Worm (Caenorhabditis elegans): ENCODE data around the gene kxd-1.

Gene kxd-1

DNA sequence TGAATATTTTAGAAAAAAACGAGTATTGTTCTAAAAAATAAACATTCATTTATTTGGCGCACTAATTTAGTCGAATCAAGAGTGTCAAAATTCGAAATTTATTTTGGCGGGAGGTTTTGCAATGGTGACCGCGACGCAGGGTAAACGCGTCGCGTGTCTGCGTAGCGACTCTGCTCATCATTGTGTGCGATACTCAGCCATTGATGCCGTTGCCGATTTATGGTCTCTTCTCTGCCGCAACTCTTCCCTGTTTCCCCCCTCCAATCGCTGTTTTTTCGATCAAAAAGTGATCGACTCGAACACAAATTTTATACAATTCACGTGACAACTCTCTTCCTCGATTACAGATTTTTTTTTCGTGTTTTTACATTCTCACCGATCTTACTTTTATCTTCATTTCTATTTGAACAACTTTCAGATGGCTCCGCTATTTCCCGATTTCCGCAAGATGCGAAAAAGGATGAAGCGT lies 24.7 kb upstream of the kxd-1 start, which contains the start of gene F09G2.2 (continued):
- TF ChIP-seq K02D7.2 (tag; optimal IDR thresholded peaks at IDR 0.05) (no peak), pros-1 (tag; optimal IDR thresholded peaks at IDR 0.05) (peak; percentile 20), ama-1 (optimal IDR thresholded peaks at IDR 0.05) (no peak), Y22D7AL.16 (tag; optimal IDR thresholded peaks at IDR 0.05) (no peak), T23F11.4 (GFP tag; optimal IDR thresholded peaks at IDR 0.05) (no peak), npax-4 (tag; optimal IDR thresholded peaks at IDR 0.05) (no peak), fkh-6 (tag; optimal IDR thresholded peaks at IDR 0.05) (no peak)

- TF ChIP-seq sox-4 (tag; optimal IDR thresholded peaks at IDR 0.05) (no peak), unc-42 (tag; optimal IDR thresholded peaks at IDR 0.05) (no peak), sdc-2 (tag; optimal IDR thresholded peaks at IDR 0.05) (no peak), zip-5 (tag; optimal IDR thresholded peaks at IDR 0.05) (no peak)
These were observed 24.2 kb upstream of the kxd-1 start for ce11 chrV:7197036-7197435.

ce11 chrV:7198403-7198802 lies 22.9 kb upstream of the kxd-1 start:
- peak; percentile 40 for TF ChIP-seq ama-1 (optimal IDR thresholded peaks at IDR 0.05)
- no peak for TF ChIP-seq ceh-14 (tag; optimal IDR thresholded peaks at IDR 0.05)

DNA sequence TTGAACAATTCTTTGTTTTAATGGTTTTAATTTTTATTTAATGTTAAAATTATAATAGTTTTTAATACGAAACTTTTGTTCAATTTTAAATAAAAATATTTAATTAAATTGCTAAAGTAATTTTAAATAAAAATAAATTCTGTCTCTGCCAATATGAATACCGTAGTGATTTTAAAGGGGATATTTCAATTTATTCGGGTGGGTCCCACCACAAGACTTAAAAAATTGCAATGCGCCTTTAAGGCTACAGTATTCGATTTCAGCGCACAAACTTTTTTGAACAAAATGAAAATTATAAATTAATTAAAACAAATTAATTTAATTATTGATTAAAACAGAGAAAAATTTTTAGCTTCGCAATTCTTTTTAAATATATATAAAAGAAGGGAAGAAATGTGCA lies 22.2 kb upstream of the kxd-1 start:
- TF ChIP-seq ceh-34 (tag; optimal IDR thresholded peaks at IDR 0.05) (no peak), nhr-232 (tag; optimal IDR thresholded peaks at IDR 0.05) (no peak), ama-1 (optimal IDR thresholded peaks at IDR 0.05) (no peak), nfya-1 (tag; optimal IDR thresholded peaks at IDR 0.05) (no peak), ceh-6 (GFP tag; optimal IDR thresholded peaks at IDR 0.05) (no peak), sdc-2 (tag; optimal IDR thresholded peaks at IDR 0.05) (no peak), hlh-6 (tag; optimal IDR thresholded peaks at IDR 0.05) (no peak), pros-1 (tag; optimal IDR thresholded peaks at IDR 0.05) (no peak), mec-3 (tag; optimal IDR thresholded peaks at IDR 0.05; ENCODE audit: borderline replicate concordance) (no peak), unc-42 (tag; optimal IDR thresholded peaks at IDR 0.05) (no peak), K09A11.1 (tag; optimal IDR thresholded peaks at IDR 0.05; ENCODE audit: insufficient read depth) (no peak), T23F11.4 (GFP tag; optimal IDR thresholded peaks at IDR 0.05) (no peak), Y22D7AL.16 (tag; optimal IDR thresholded peaks at IDR 0.05) (no peak), odd-2 (tag; optimal IDR thresholded peaks at IDR 0.05) (no peak)

DNA sequence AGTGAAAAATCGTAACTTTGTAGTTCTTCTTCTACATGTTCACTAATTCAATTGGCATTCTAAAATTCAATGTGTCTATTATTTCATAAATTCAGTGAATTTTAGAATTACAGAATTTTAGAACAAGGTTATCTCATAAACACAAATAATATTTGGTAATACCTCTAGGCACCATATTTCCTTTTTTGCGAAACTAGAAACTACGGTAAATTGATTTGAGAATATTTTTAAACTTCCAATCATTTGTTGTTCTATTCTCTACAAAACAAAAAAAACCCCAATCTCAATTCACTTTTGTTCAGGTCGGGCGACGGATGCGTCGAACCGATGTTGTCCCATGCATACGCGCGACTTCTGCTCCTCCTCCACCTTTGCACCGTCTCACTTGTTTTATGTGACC lies 21.3 kb upstream of the kxd-1 start, which contains the start of gene F09G2.1:
TSS of gene F09G2.1 (plus strand) at position 301 of the 400 bp plus-strand sequence.
- TF ChIP-seq syd-9 (tag; optimal IDR thresholded peaks at IDR 0.05), result no peak
- TF ChIP-seq sox-2 (GFP tag; IDR thresholded peaks at IDR 0.05), result no peak
- no peak for TF ChIP-seq dmd-4 (tag; optimal IDR thresholded peaks at IDR 0.05; ENCODE audit: borderline replicate concordance)
- no peak for TF ChIP-seq ceh-2 (tag; optimal IDR thresholded peaks at IDR 0.05)
- no peak for TF ChIP-seq fkh-6 (tag; optimal IDR thresholded peaks at IDR 0.05)
- TF ChIP-seq sdc-2 (tag; optimal IDR thresholded peaks at IDR 0.05), result no peak
- no peak for TF ChIP-seq ahr-1 (tag; optimal IDR thresholded peaks at IDR 0.05)
- TF ChIP-seq K09A11.1 (tag; optimal IDR thresholded peaks at IDR 0.05; ENCODE audit: insufficient read depth), result no peak
- no peak for TF ChIP-seq madf-2 (tag; optimal IDR thresholded peaks at IDR 0.05)

- TF ChIP-seq nfya-1 (tag; optimal IDR thresholded peaks at IDR 0.05) (no peak), nhr-232 (tag; optimal IDR thresholded peaks at IDR 0.05) (no peak), K09A11.1 (tag; optimal IDR thresholded peaks at IDR 0.05; ENCODE audit: insufficient read depth) (no peak), pha-2 (tag; optimal IDR thresholded peaks at IDR 0.05) (no peak), fax-1 (tag; optimal IDR thresholded peaks at IDR 0.05) (no peak), ceh-30 (tag; optimal IDR thresholded peaks at IDR 0.05) (no peak), fkh-6 (tag; optimal IDR thresholded peaks at IDR 0.05) (no peak), dve-1 (tag; optimal IDR thresholded peaks at IDR 0.05) (no peak), unc-3 (GFP tag; conservative IDR thresholded peaks at IDR 0.05) (no peak), unc-3 (tag; optimal IDR thresholded peaks at IDR 0.05) (no peak), ceh-14 (tag; optimal IDR thresholded peaks at IDR 0.05) (no peak), rnt-1 (tag; optimal IDR thresholded peaks at IDR 0.05) (no peak), ceh-24 (tag; optimal IDR thresholded peaks at IDR 0.05) (no peak), sdc-2 (tag; optimal IDR thresholded peaks at IDR 0.05) (no peak), lin-11 (tag; optimal IDR thresholded peaks at IDR 0.05) (no peak), pat-9 (tag; optimal IDR thresholded peaks at IDR 0.05) (no peak), zip-5 (tag; optimal IDR thresholded peaks at IDR 0.05) (no peak), elt-4 (tag; optimal IDR thresholded peaks at IDR 0.05) (no peak), pag-3 (tag; optimal IDR thresholded peaks at IDR 0.05; ENCODE audit: borderline replicate concordance) (no peak)
These were observed 19.9 kb upstream of the kxd-1 start for ce11 chrV:7201353-7201752.
